Fruit fly (Drosophila melanogaster) whole organism, embryonic: ENCODE measurements around the gene CG46304.
A peak's percentile ranks its signal among the peaks of the same experiment; 100 is the strongest.

ENCODE experiments used
- Abd-B ChIP-seq: fragments of 200-800 bp; sonication (Bioruptor generic); optimal IDR thresholded peaks from 2 replicates; lab custom pipeline; 2018; ENCODE audit warnings: missing biosample characterization, mild to moderate bottlenecking, missing genetic modification characterization, moderate library complexity
- Atf-2 ChIP-seq: fragments of 200-800 bp; sonication (Bioruptor generic); optimal IDR thresholded peaks from 2 replicates; lab custom pipeline; 2016; ENCODE audit warnings: missing biosample characterization, missing genetic modification characterization
- BEAF-32 ChIP-seq: fragments of 200-800 bp; sonication (Bioruptor generic); optimal IDR thresholded peaks from 3 replicates; lab custom pipeline; 2017; ENCODE audit warnings: missing biosample characterization, missing genetic modification characterization, mild to moderate bottlenecking, moderate library complexity, missing genetic modification reagents
- Bteb2 ChIP-seq: fragments of 200-800 bp; sonication (Bioruptor generic); optimal IDR thresholded peaks from 2 replicates; lab custom pipeline; 2016; ENCODE audit warnings: missing biosample characterization, missing genetic modification characterization
- CG10959 ChIP-seq: fragments of 200-800 bp; sonication (Bioruptor generic); IDR thresholded peaks from 2 replicates; pipeline ENCODE4 v1.3.6; 2022; ENCODE audit warnings: missing biosample characterization, missing genetic modification characterization
- CG10979 ChIP-seq: fragments of 200-800 bp; sonication (Bioruptor generic); optimal IDR thresholded peaks from 2 replicates; lab custom pipeline; 2018; ENCODE audit warnings: missing biosample characterization, mild to moderate bottlenecking, missing genetic modification characterization, moderate library complexity
- CG12299 ChIP-seq: fragments of 200-800 bp; sonication (Bioruptor generic); optimal IDR thresholded peaks from 2 replicates; lab custom pipeline; 2018; ENCODE audit warnings: missing biosample characterization, mild to moderate bottlenecking, missing genetic modification characterization
- CG12769 ChIP-seq: fragments of 200-800 bp; sonication (Bioruptor generic); optimal IDR thresholded peaks from 2 replicates; lab custom pipeline; 2019; ENCODE audit warnings: missing biosample characterization, mild to moderate bottlenecking, missing genetic modification characterization, moderate library complexity
- CG14014 ChIP-seq: fragments of 200-800 bp; sonication (Bioruptor generic); IDR thresholded peaks from 2 replicates; pipeline ENCODE4 v1.3.6; 2022; ENCODE audit warnings: missing biosample characterization, missing genetic modification characterization
- CG14050 ChIP-seq: fragments of 200-800 bp; sonication (Bioruptor generic); IDR thresholded peaks from 3 replicates; pipeline ENCODE4 v1.3.6; 2022; ENCODE audit warnings: missing biosample characterization, missing genetic modification characterization
- CG14667 ChIP-seq: fragments of 200-800 bp; sonication (Bioruptor generic); IDR thresholded peaks from 2 replicates; pipeline ENCODE4 v1.3.6; 2022; ENCODE audit warnings: missing biosample characterization, missing genetic modification characterization
- CG15073 ChIP-seq: fragments of 200-800 bp; sonication (Bioruptor generic); optimal IDR thresholded peaks from 2 replicates; lab custom pipeline; 2016; ENCODE audit warnings: missing biosample characterization, missing genetic modification characterization
- CG15514 ChIP-seq: fragments of 200-800 bp; sonication (Bioruptor generic); optimal IDR thresholded peaks from 3 replicates; lab custom pipeline; 2017; ENCODE audit warnings: missing biosample characterization, missing genetic modification characterization, mild to moderate bottlenecking, moderate library complexity, missing genetic modification reagents
- CG17912 ChIP-seq: fragments of 200-800 bp; sonication (Bioruptor generic); optimal IDR thresholded peaks from 2 replicates; lab custom pipeline; 2018; ENCODE audit warnings: missing biosample characterization, mild to moderate bottlenecking, missing genetic modification characterization
- CG1792 ChIP-seq: fragments of 200-800 bp; sonication (Bioruptor generic); optimal IDR thresholded peaks from 2 replicates; lab custom pipeline; 2016; ENCODE audit warnings: missing biosample characterization, missing genetic modification characterization
- CG1832 ChIP-seq: fragments of 200-800 bp; sonication (Bioruptor generic); optimal IDR thresholded peaks from 2 replicates; lab custom pipeline; 2017; ENCODE audit warnings: missing biosample characterization, mild to moderate bottlenecking, missing genetic modification characterization, inconsistent platforms
- CG32772 ChIP-seq: fragments of 200-800 bp; sonication (Bioruptor generic); IDR thresholded peaks from 2 replicates; pipeline ENCODE4 v1.3.6; 2022; ENCODE audit warnings: missing biosample characterization, missing genetic modification characterization
- CG4617 ChIP-seq: fragments of 200-800 bp; sonication (Bioruptor generic); optimal IDR thresholded peaks from 3 replicates; lab custom pipeline; 2016; ENCODE audit warnings: missing biosample characterization, missing genetic modification characterization, borderline replicate concordance
- CG4707 ChIP-seq: fragments of 200-800 bp; sonication (Bioruptor generic); optimal IDR thresholded peaks from 2 replicates; lab custom pipeline; 2018; ENCODE audit warnings: missing biosample characterization, mild to moderate bottlenecking, missing genetic modification characterization, moderate library complexity
- CG4730 ChIP-seq: fragments of 200-800 bp; sonication (Bioruptor generic); IDR thresholded peaks from 2 replicates; pipeline ENCODE4 v1.3.6; 2022; ENCODE audit warnings: missing biosample characterization, missing genetic modification characterization
- CG6254 ChIP-seq: fragments of 200-800 bp; sonication (Bioruptor generic); optimal IDR thresholded peaks from 3 replicates; lab custom pipeline; 2017; ENCODE audit warnings: mild to moderate bottlenecking, missing biosample characterization, missing genetic modification reagents, missing genetic modification characterization
- CG6813 ChIP-seq: fragments of 200-800 bp; sonication (Bioruptor generic); optimal IDR thresholded peaks from 2 replicates; lab custom pipeline; 2017; ENCODE audit warnings: missing biosample characterization, missing genetic modification characterization, mild to moderate bottlenecking, moderate library complexity, missing genetic modification reagents
- CG7928 ChIP-seq: fragments of 200-800 bp; sonication (Bioruptor generic); optimal IDR thresholded peaks from 2 replicates; lab custom pipeline; 2017; ENCODE audit warnings: missing biosample characterization, mild to moderate bottlenecking, missing genetic modification characterization
- CG8765 ChIP-seq: fragments of 200-800 bp; sonication (Bioruptor generic); IDR thresholded peaks from 2 replicates; pipeline ENCODE4 v1.3.6; 2022; ENCODE audit warnings: missing biosample characterization, missing genetic modification characterization
- CG9797 ChIP-seq: fragments of 200-800 bp; sonication (Bioruptor generic); optimal IDR thresholded peaks from 3 replicates; lab custom pipeline; 2018; ENCODE audit warnings: missing biosample characterization, mild to moderate bottlenecking, missing genetic modification characterization
- CoRest ChIP-seq: fragments of 200-800 bp; sonication (Bioruptor generic); optimal IDR thresholded peaks from 3 replicates; lab custom pipeline; 2018; ENCODE audit warnings: missing biosample characterization, mild to moderate bottlenecking, missing genetic modification characterization, moderate library complexity
- Dbx ChIP-seq: fragments of 200-800 bp; sonication (Bioruptor generic); IDR thresholded peaks from 3 replicates; pipeline ENCODE4 v1.3.6; 2022; ENCODE audit warnings: missing biosample characterization, missing genetic modification characterization
- Gug ChIP-seq: fragments of 200-800 bp; sonication (Bioruptor generic); IDR thresholded peaks from 4 replicates; pipeline ENCODE4 v1.3.6; 2022; ENCODE audit warnings: missing biosample characterization, missing genetic modification characterization
- MBD-R2 ChIP-seq: fragments of 200-800 bp; sonication (Bioruptor generic); IDR thresholded peaks from 2 replicates; pipeline ENCODE4 v1.3.6; 2022; ENCODE audit warnings: missing biosample characterization, missing genetic modification characterization
- Sry-β ChIP-seq: fragments of 200-800 bp; sonication (Bioruptor generic); optimal IDR thresholded peaks from 2 replicates; lab custom pipeline; 2018; ENCODE audit warnings: missing biosample characterization, mild to moderate bottlenecking, missing genetic modification characterization, moderate library complexity
- Vsx1 ChIP-seq: fragments of 200-800 bp; sonication (Bioruptor generic); optimal IDR thresholded peaks from 2 replicates; lab custom pipeline; 2017; ENCODE audit warnings: missing biosample characterization, mild to moderate bottlenecking, missing genetic modification characterization, missing genetic modification reagents
- bigmax ChIP-seq: fragments of 200-800 bp; sonication (Bioruptor generic); optimal IDR thresholded peaks from 2 replicates; lab custom pipeline; 2018; ENCODE audit warnings: missing biosample characterization, mild to moderate bottlenecking, missing genetic modification characterization
- bowl ChIP-seq: fragments of 200-800 bp; sonication (Bioruptor generic); IDR thresholded peaks from 2 replicates; pipeline ENCODE4 v1.3.6; 2022; ENCODE audit warnings: missing biosample characterization, missing genetic modification characterization
- ci ChIP-seq: fragments of 200-800 bp; sonication (Bioruptor generic); IDR thresholded peaks from 3 replicates; pipeline ENCODE4 v1.3.6; 2022; ENCODE audit warnings: missing biosample characterization, missing genetic modification characterization
- croc ChIP-seq: fragments of 200-800 bp; sonication (Bioruptor generic); conservative IDR thresholded peaks from 3 replicates; pipeline ENCODE4 v1.3.6; 2022; ENCODE audit warnings: missing biosample characterization, missing genetic modification characterization
- dysf ChIP-seq: fragments of 200-800 bp; sonication (Bioruptor generic); IDR thresholded peaks from 3 replicates; pipeline ENCODE4 v1.3.6; 2022; ENCODE audit warnings: missing biosample characterization, missing genetic modification characterization
- ewg ChIP-seq: fragments of 200-800 bp; sonication (Bioruptor generic); optimal IDR thresholded peaks from 3 replicates; lab custom pipeline; 2017; ENCODE audit warnings: mild to moderate bottlenecking, missing biosample characterization, missing genetic modification reagents, missing genetic modification characterization
- fd64A ChIP-seq: fragments of 200-800 bp; sonication (Bioruptor generic); optimal IDR thresholded peaks from 3 replicates; lab custom pipeline; 2018; ENCODE audit warnings: missing biosample characterization, mild to moderate bottlenecking, missing genetic modification characterization
- fd96Cb ChIP-seq: fragments of 200-800 bp; sonication (Bioruptor generic); optimal IDR thresholded peaks from 2 replicates; lab custom pipeline; 2018; ENCODE audit warnings: missing biosample characterization, mild to moderate bottlenecking, missing genetic modification characterization, moderate library complexity
- fu2 ChIP-seq: fragments of 200-800 bp; sonication (Bioruptor generic); optimal IDR thresholded peaks from 2 replicates; lab custom pipeline; 2016; ENCODE audit warnings: missing biosample characterization, missing genetic modification characterization
- gcm2 ChIP-seq: fragments of 200-800 bp; sonication (Bioruptor generic); optimal IDR thresholded peaks from 2 replicates; lab custom pipeline; 2016; ENCODE audit warnings: missing biosample characterization, missing genetic modification characterization
- p53 ChIP-seq: fragments of 200-800 bp; sonication (Bioruptor generic); optimal IDR thresholded peaks from 2 replicates; lab custom pipeline; 2016; ENCODE audit warnings: missing biosample characterization, missing genetic modification characterization
- schlank ChIP-seq: fragments of 200-800 bp; sonication (Bioruptor generic); optimal IDR thresholded peaks from 2 replicates; lab custom pipeline; 2018; ENCODE audit warnings: missing biosample characterization, mild to moderate bottlenecking, missing genetic modification characterization
- sima ChIP-seq: fragments of 200-800 bp; sonication (Bioruptor generic); optimal IDR thresholded peaks from 2 replicates; lab custom pipeline; 2016; ENCODE audit warnings: missing biosample characterization, missing genetic modification characterization
- slou ChIP-seq: fragments of 200-800 bp; sonication (Bioruptor generic); optimal IDR thresholded peaks from 3 replicates; lab custom pipeline; 2016; ENCODE audit warnings: missing biosample characterization, missing genetic modification characterization
- slp2 ChIP-seq: fragments of 200-800 bp; sonication (Bioruptor generic); optimal IDR thresholded peaks from 2 replicates; lab custom pipeline; 2016; ENCODE audit warnings: missing biosample characterization, missing genetic modification characterization
- sqz ChIP-seq: fragments of 200-800 bp; sonication (Bioruptor generic); optimal IDR thresholded peaks from 3 replicates; lab custom pipeline; 2018; ENCODE audit warnings: missing biosample characterization, mild to moderate bottlenecking, missing genetic modification characterization
- stwl ChIP-seq: fragments of 200-800 bp; sonication (Bioruptor generic); optimal IDR thresholded peaks from 3 replicates; lab custom pipeline; 2018; ENCODE audit warnings: missing biosample characterization, mild to moderate bottlenecking, missing genetic modification characterization, moderate library complexity
- tio ChIP-seq: fragments of 200-800 bp; sonication (Bioruptor generic); optimal IDR thresholded peaks from 2 replicates; lab custom pipeline; 2017; ENCODE audit warnings: missing biosample characterization, missing genetic modification characterization, inconsistent platforms
- toy ChIP-seq: fragments of 200-800 bp; sonication (Bioruptor generic); IDR thresholded peaks from 2 replicates; pipeline ENCODE4 v1.3.6; 2022; ENCODE audit warnings: missing biosample characterization, missing genetic modification characterization
- tup ChIP-seq: fragments of 200-800 bp; sonication (Bioruptor generic); optimal IDR thresholded peaks from 2 replicates; lab custom pipeline; 2016; ENCODE audit warnings: missing biosample characterization, mild to moderate bottlenecking, missing genetic modification characterization, moderate library complexity

The CG46304 gene

DNA sequence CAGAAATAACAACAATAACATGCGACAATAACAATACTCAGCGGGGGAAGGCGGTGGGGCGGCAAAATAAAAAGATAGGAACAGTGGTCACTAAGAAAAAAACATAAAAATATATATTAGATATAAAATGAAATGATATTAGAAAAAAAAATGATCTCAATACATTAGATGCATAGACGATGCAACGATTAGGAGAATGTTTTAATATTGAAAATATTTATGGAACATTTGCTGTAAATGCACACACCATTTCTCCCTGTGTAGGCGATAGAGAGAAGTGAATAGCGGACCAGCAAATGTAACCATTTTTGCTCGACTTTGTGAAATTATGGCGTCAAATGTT is 20.1 kb downstream of the CG46304 start (continued):
- peak; percentile 68 for TF ChIP-seq CG8765 (GFP tag; lab: Robert Waterston, UW)
- TF ChIP-seq CG1792 (GFP tag; lab: Kevin White, UChicago), result no peak
- peak; percentile 94 for TF ChIP-seq dysf
- peak; percentile 74 for TF ChIP-seq CG6813 (GFP tag; lab: Kevin White, UChicago)
- TF ChIP-seq CG14014 (GFP tag; lab: Robert Waterston, UW), result peak; percentile 95
- TF ChIP-seq CG4707, result peak; percentile 16
- TF ChIP-seq bowl, result peak; percentile 79; the same call in 1 of the 2 replicates
- peak; percentile 81 for TF ChIP-seq Gug
- TF ChIP-seq CG6254, result peak; percentile 47
- TF ChIP-seq CG10959 (GFP tag; lab: Robert Waterston, UW), result peak; percentile 42; the same call in 1 of the 2 replicates
- TF ChIP-seq fu2 (GFP tag; lab: Kevin White, UChicago), result peak; percentile 39
- peak; percentile 37 for TF ChIP-seq Vsx1 (GFP tag; lab: Kevin White, UChicago)
- TF ChIP-seq schlank (tag; lab: Kevin White, UChicago), result peak; percentile 49
- TF ChIP-seq tio (GFP tag; lab: Kevin White, UChicago), result peak; percentile 67
- no peak for TF ChIP-seq Sry-β (GFP tag; lab: Kevin White, UChicago)
- no peak for TF ChIP-seq BEAF-32 (GFP tag; lab: Kevin White, UChicago)
- no peak for TF ChIP-seq CG17912 (GFP tag; lab: Kevin White, UChicago)
- TF ChIP-seq p53 (GFP tag; lab: Kevin White, UChicago), result no peak
- peak; percentile 80 for TF ChIP-seq CG14667 (GFP tag; lab: Robert Waterston, UW)
- TF ChIP-seq slou (GFP tag; lab: Kevin White, UChicago), result peak; percentile 63
- peak; percentile 83 for TF ChIP-seq CG15514 (GFP tag; lab: Kevin White, UChicago)
- peak; percentile 97 for TF ChIP-seq Dbx (GFP tag; lab: Robert Waterston, UW)
- TF ChIP-seq Bteb2 (GFP tag; lab: Kevin White, UChicago), result peak; percentile 61
- TF ChIP-seq toy (GFP tag; lab: Robert Waterston, UW), result peak; percentile 86
- TF ChIP-seq CG32772 (GFP tag; lab: Robert Waterston, UW), result peak; percentile 87
- peak; percentile 44 for TF ChIP-seq slp2 (GFP tag; lab: Kevin White, UChicago)
- TF ChIP-seq CG1832 (GFP tag; lab: Kevin White, UChicago), result no peak
- TF ChIP-seq fd96Cb (tag; lab: Kevin White, UChicago), result peak; percentile 59
- peak; percentile 49 for TF ChIP-seq CG7928 (GFP tag; lab: Kevin White, UChicago)
- peak; percentile 8 for TF ChIP-seq sqz (GFP tag; lab: Kevin White, UChicago)
- TF ChIP-seq bigmax (GFP tag; lab: Kevin White, UChicago), result no peak
- peak; percentile 34 for TF ChIP-seq CG4617 (GFP tag; lab: Kevin White, UChicago)
- peak; percentile 83 for TF ChIP-seq ci (GFP tag; lab: Robert Waterston, UW)
- TF ChIP-seq CG10979 (tag; lab: Kevin White, UChicago), result peak; percentile 56
- TF ChIP-seq sima (GFP tag; lab: Kevin White, UChicago), result no peak
- TF ChIP-seq CG12299 (tag; lab: Kevin White, UChicago), result peak; percentile 68
- peak; percentile 53 for TF ChIP-seq Abd-B (GFP tag; lab: Kevin White, UChicago)
- no peak for TF ChIP-seq CG15073 (GFP tag; lab: Kevin White, UChicago)
- peak; percentile 56 for TF ChIP-seq croc (GFP tag; lab: Robert Waterston, UW)
- peak; percentile 6 for TF ChIP-seq stwl (tag; lab: Kevin White, UChicago)
- peak; percentile 83 for TF ChIP-seq MBD-R2
- no peak for TF ChIP-seq CG12769
- TF ChIP-seq gcm2 (GFP tag; lab: Kevin White, UChicago), result peak; percentile 0
- peak; percentile 87 for TF ChIP-seq CG14050
- TF ChIP-seq ewg (GFP tag; lab: Kevin White, UChicago), result no peak
- TF ChIP-seq fd64A (GFP tag; lab: Kevin White, UChicago), result no peak
- TF ChIP-seq CG4730, result peak; percentile 89
- TF ChIP-seq tup (GFP tag; lab: Kevin White, UChicago), result no peak
- peak; percentile 73 for TF ChIP-seq CoRest (tag; lab: Kevin White, UChicago)
- no peak for TF ChIP-seq CG9797
- TF ChIP-seq Atf-2, result peak; percentile 16
